Fruit fly (Drosophila melanogaster): ENCODE results near the gene CG15638.

dm6 chr2L:13548786-13549780, 13.5 kb upstream of the CG15638 start, which contains the start of gene B4:
- TF ChIP-seq D1 (tag; optimal IDR thresholded peaks at IDR 0.05) (peak; percentile 74), Pif1A (GFP tag; optimal IDR thresholded peaks at IDR 0.05) (peak; percentile 53), CG15710 (tag; optimal IDR thresholded peaks at IDR 0.05) (peak; percentile 61), rn (GFP tag; IDR thresholded peaks at IDR 0.05) (no peak), EcR (GFP tag; optimal IDR thresholded peaks at IDR 0.05) (peak; percentile 38), fd96Ca (GFP tag; IDR thresholded peaks at IDR 0.05) (no peak; the same call in 2 of the 3 replicates), CG8159 (tag; optimal IDR thresholded peaks at IDR 0.05) (peak; percentile 27), CG9948 (tag; optimal IDR thresholded peaks at IDR 0.05) (peak; percentile 20), CG34367 (tag; optimal IDR thresholded peaks at IDR 0.05) (peak; percentile 44), CG13204 (GFP tag; optimal IDR thresholded peaks at IDR 0.05) (peak; percentile 46)

Measured in whole organism, pupa.